Fruit fly (Drosophila melanogaster) whole organism, embryonic: ENCODE measurements around the gene CG6785.
A peak's percentile ranks its signal among the peaks of the same experiment; 100 is the strongest.

Experiments used
- CG15011 ChIP-seq: fragments of 200-800 bp; sonication (Bioruptor generic); optimal IDR thresholded peaks from 3 replicates; lab custom pipeline; 2018; ENCODE audit warnings: missing biosample characterization, mild to moderate bottlenecking, missing genetic modification characterization
- CG17359 ChIP-seq: fragments of 200-800 bp; sonication (Bioruptor generic); optimal IDR thresholded peaks from 3 replicates; lab custom pipeline; 2018; ENCODE audit warnings: missing biosample characterization, mild to moderate bottlenecking, missing genetic modification characterization, moderate library complexity
- CG17385 ChIP-seq: fragments of 200-800 bp; sonication (Bioruptor generic); optimal IDR thresholded peaks from 3 replicates; lab custom pipeline; 2018; ENCODE audit warnings: missing biosample characterization, mild to moderate bottlenecking, missing genetic modification characterization
- CG2116 ChIP-seq: fragments of 200-800 bp; sonication (Bioruptor generic); optimal IDR thresholded peaks from 3 replicates; lab custom pipeline; 2018; ENCODE audit warnings: missing biosample characterization, mild to moderate bottlenecking, missing genetic modification characterization
- CG32772 ChIP-seq: fragments of 200-800 bp; sonication (Bioruptor generic); IDR thresholded peaks from 2 replicates; pipeline ENCODE4 v1.3.6; 2022; ENCODE audit warnings: missing biosample characterization, missing genetic modification characterization
- Hr39 ChIP-seq: fragments of >200 bp; optimal IDR thresholded peaks from 2 replicates; lab custom pipeline; 2017
- Mrtf ChIP-seq: fragments of 200-800 bp; sonication (Bioruptor generic); IDR thresholded peaks from 3 replicates; pipeline ENCODE4 v1.3.6; 2022; ENCODE audit warnings: missing biosample characterization, missing genetic modification characterization
- grn ChIP-seq: fragments of 200-800 bp; sonication (Bioruptor generic); optimal IDR thresholded peaks from 3 replicates; lab custom pipeline; 2017; ENCODE audit warnings: missing biosample characterization, missing genetic modification characterization
- h ChIP-seq: fragments of >200 bp; optimal IDR thresholded peaks from 2 replicates; lab custom pipeline; 2017
- pros ChIP-seq: fragments of 200-800 bp; sonication (Bioruptor generic); optimal IDR thresholded peaks from 3 replicates; lab custom pipeline; 2019; ENCODE audit warnings: missing biosample characterization, mild to moderate bottlenecking, missing genetic modification characterization, moderate library complexity
- run ChIP-seq: fragments of 200-800 bp; sonication (Bioruptor generic); optimal IDR thresholded peaks from 3 replicates; lab custom pipeline; 2018; ENCODE audit warnings: missing biosample characterization, mild to moderate bottlenecking, missing genetic modification characterization
- tup ChIP-seq: fragments of 200-800 bp; sonication (Bioruptor generic); optimal IDR thresholded peaks from 2 replicates; lab custom pipeline; 2016; ENCODE audit warnings: missing biosample characterization, mild to moderate bottlenecking, missing genetic modification characterization, moderate library complexity

- no peak for TF ChIP-seq tup (GFP tag; lab: Kevin White, UChicago)
- TF ChIP-seq CG2116 (GFP tag; lab: Kevin White, UChicago): no peak
- peak; percentile 99 for TF ChIP-seq pros
- TF ChIP-seq run (tag; lab: Kevin White, UChicago): peak; percentile 89
- TF ChIP-seq grn (GFP tag; lab: Kevin White, UChicago): peak; percentile 5
- TF ChIP-seq CG17359 (tag; lab: Kevin White, UChicago): peak; percentile 42
- peak; percentile 25 for TF ChIP-seq h (lab: Kevin White, UChicago)
- TF ChIP-seq CG15011: no peak
- no peak for TF ChIP-seq Mrtf
- TF ChIP-seq CG32772: no peak
- no peak for TF ChIP-seq Hr39 (lab: Kevin White, UChicago)
- TF ChIP-seq CG17385 (GFP tag; lab: Kevin White, UChicago): peak; percentile 76
Observed at dm6 chr2L:12007331-12007791, 37.6 kb downstream of the CG6785 start.
